Fruit fly (Drosophila melanogaster) whole organism, embryonic: ENCODE measurements around the gene Cpr78E.

Experiments
- BEAF-32 ChIP-seq: fragments of 200-800 bp; sonication (Bioruptor generic); optimal IDR thresholded peaks from 3 replicates; lab custom pipeline; 2017; ENCODE audit warnings: missing biosample characterization, missing genetic modification characterization, mild to moderate bottlenecking, moderate library complexity, missing genetic modification reagents
- CG10565 ChIP-seq: fragments of 200-800 bp; sonication (Bioruptor generic); optimal IDR thresholded peaks from 3 replicates; lab custom pipeline; 2016; ENCODE audit warnings: missing biosample characterization, mild to moderate bottlenecking, missing genetic modification characterization
- CG13287 ChIP-seq: fragments of 200-800 bp; sonication (Bioruptor generic); IDR thresholded peaks from 2 replicates; pipeline ENCODE4 v1.3.6; 2022; ENCODE audit warnings: missing biosample characterization, missing genetic modification characterization; ENCODE audit not compliant: partially characterized antibody
- CG13424 ChIP-seq: fragments of 200-800 bp; sonication (Bioruptor generic); optimal IDR thresholded peaks from 2 replicates; lab custom pipeline; 2019; ENCODE audit warnings: missing biosample characterization, mild to moderate bottlenecking, missing genetic modification characterization, moderate library complexity
- CG13894 ChIP-seq: fragments of 200-800 bp; sonication (Bioruptor generic); optimal IDR thresholded peaks from 3 replicates; lab custom pipeline; 2018; ENCODE audit warnings: missing biosample characterization, mild to moderate bottlenecking, missing genetic modification characterization, moderate library complexity
- CG14860 ChIP-seq: fragments of 200-800 bp; sonication (Bioruptor generic); IDR thresholded peaks from 3 replicates; pipeline ENCODE4 v1.3.6; 2022; ENCODE audit warnings: missing biosample characterization, missing genetic modification characterization; ENCODE audit not compliant: partially characterized antibody
- CG2199 ChIP-seq: fragments of 200-800 bp; sonication (Bioruptor generic); IDR thresholded peaks from 3 replicates; pipeline ENCODE4 v1.3.6; 2022; ENCODE audit warnings: missing biosample characterization, missing genetic modification characterization
- CG2875 ChIP-seq: fragments of 200-800 bp; sonication (Bioruptor generic); optimal IDR thresholded peaks from 2 replicates; lab custom pipeline; 2017; ENCODE audit warnings: missing biosample characterization, mild to moderate bottlenecking, missing genetic modification characterization, missing genetic modification reagents
- CG32767 ChIP-seq: fragments of 200-800 bp; sonication (Bioruptor generic); IDR thresholded peaks from 2 replicates; pipeline ENCODE4 v1.3.6; 2022; ENCODE audit warnings: missing biosample characterization, missing genetic modification characterization
- CG34224 ChIP-seq: fragments of 200-800 bp; sonication (Bioruptor generic); IDR thresholded peaks from 3 replicates; pipeline ENCODE4 v1.3.6; 2022; ENCODE audit warnings: missing biosample characterization, missing genetic modification characterization; ENCODE audit not compliant: partially characterized antibody
- CG34422 ChIP-seq: fragments of 200-800 bp; sonication (Bioruptor generic); IDR thresholded peaks from 3 replicates; pipeline ENCODE4 v1.3.6; 2022; ENCODE audit warnings: missing biosample characterization, missing genetic modification characterization
- CG4617 ChIP-seq: fragments of 200-800 bp; sonication (Bioruptor generic); optimal IDR thresholded peaks from 3 replicates; lab custom pipeline; 2016; ENCODE audit warnings: missing biosample characterization, missing genetic modification characterization, borderline replicate concordance
- CG5953 ChIP-seq: fragments of 200-800 bp; sonication (Bioruptor generic); IDR thresholded peaks from 2 replicates; pipeline ENCODE4 v1.3.6; 2022; ENCODE audit warnings: missing biosample characterization, missing genetic modification characterization
- CG6175 ChIP-seq: fragments of 200-800 bp; sonication (Bioruptor generic); IDR thresholded peaks from 3 replicates; pipeline ENCODE4 v1.3.6; 2022; ENCODE audit warnings: missing biosample characterization, missing genetic modification characterization
- CG6689 ChIP-seq: fragments of 200-800 bp; sonication (Bioruptor generic); IDR thresholded peaks from 2 replicates; pipeline ENCODE4 v1.3.6; 2022; ENCODE audit warnings: missing biosample characterization, missing genetic modification characterization
- CHES-1-like ChIP-seq: fragments of 200-800 bp; sonication (Bioruptor generic); optimal IDR thresholded peaks from 2 replicates; lab custom pipeline; 2016; ENCODE audit warnings: missing biosample characterization, missing genetic modification characterization
- Chrac-16 ChIP-seq: fragments of 200-800 bp; sonication (Bioruptor generic); optimal IDR thresholded peaks from 3 replicates; lab custom pipeline; 2016; ENCODE audit warnings: missing biosample characterization, missing genetic modification characterization
- ERR ChIP-seq: fragments of 200-800 bp; sonication (Bioruptor generic); optimal IDR thresholded peaks from 2 replicates; lab custom pipeline; 2016; ENCODE audit warnings: missing biosample characterization, missing genetic modification characterization
- HLH4C ChIP-seq: fragments of 200-800 bp; sonication (Bioruptor generic); IDR thresholded peaks from 3 replicates; pipeline ENCODE4 v1.3.6; 2022; ENCODE audit warnings: missing biosample characterization, missing genetic modification characterization; ENCODE audit not compliant: partially characterized antibody
- Hr3 ChIP-seq: fragments of 200-800 bp; sonication (Bioruptor generic); optimal IDR thresholded peaks from 3 replicates; lab custom pipeline; 2016; ENCODE audit warnings: missing biosample characterization, missing genetic modification characterization
- MESR4 ChIP-seq: fragments of 200-800 bp; sonication (Bioruptor generic); optimal IDR thresholded peaks from 2 replicates; lab custom pipeline; 2018; ENCODE audit warnings: missing biosample characterization, mild to moderate bottlenecking, missing genetic modification characterization, moderate library complexity
- Mrtf ChIP-seq: fragments of 200-800 bp; sonication (Bioruptor generic); IDR thresholded peaks from 3 replicates; pipeline ENCODE4 v1.3.6; 2022; ENCODE audit warnings: missing biosample characterization, missing genetic modification characterization
- Nf-YB ChIP-seq: fragments of 200-800 bp; sonication (Bioruptor generic); optimal IDR thresholded peaks from 3 replicates; lab custom pipeline; 2019; ENCODE audit warnings: missing biosample characterization, mild to moderate bottlenecking, missing genetic modification characterization, moderate library complexity
- Oaz ChIP-seq: fragments of 200-800 bp; sonication (Bioruptor generic); IDR thresholded peaks from 2 replicates; pipeline ENCODE4 v1.3.6; 2022; ENCODE audit warnings: missing biosample characterization, missing genetic modification characterization
- Opbp ChIP-seq: fragments of 200-800 bp; sonication (Bioruptor generic); IDR thresholded peaks from 3 replicates; pipeline ENCODE4 v1.3.6; 2022; ENCODE audit warnings: missing biosample characterization, missing genetic modification characterization; ENCODE audit not compliant: partially characterized antibody
- Scr ChIP-seq: fragments of 200-800 bp; sonication (Bioruptor generic); IDR thresholded peaks from 2 replicates; pipeline ENCODE4 v1.3.6; 2022; ENCODE audit warnings: missing biosample characterization, missing genetic modification characterization; ENCODE audit not compliant: partially characterized antibody
- Sin3A ChIP-seq: fragments of >200 bp; optimal IDR thresholded peaks from 2 replicates; lab custom pipeline; 2018
- Six4 ChIP-seq: fragments of 200-800 bp; sonication (Bioruptor generic); optimal IDR thresholded peaks from 2 replicates; lab custom pipeline; 2016; ENCODE audit warnings: missing biosample characterization, missing genetic modification characterization
- Spps ChIP-seq: fragments of 200-800 bp; sonication (Bioruptor generic); optimal IDR thresholded peaks from 2 replicates; lab custom pipeline; 2018; ENCODE audit warnings: missing biosample characterization, mild to moderate bottlenecking, missing genetic modification characterization
- Sry-δ ChIP-seq: fragments of 200-800 bp; sonication (Bioruptor generic); optimal IDR thresholded peaks from 2 replicates; lab custom pipeline; 2016; ENCODE audit warnings: missing biosample characterization, missing genetic modification characterization
- bowl ChIP-seq: fragments of 200-800 bp; sonication (Bioruptor generic); IDR thresholded peaks from 2 replicates; pipeline ENCODE4 v1.3.6; 2022; ENCODE audit warnings: missing biosample characterization, missing genetic modification characterization
- caup ChIP-seq: fragments of 200-800 bp; sonication (Bioruptor generic); optimal IDR thresholded peaks from 3 replicates; lab custom pipeline; 2017; ENCODE audit warnings: missing biosample characterization, mild to moderate bottlenecking, missing genetic modification characterization, moderate library complexity; ENCODE audit not compliant: severe bottlenecking
- chinmo ChIP-seq: fragments of 200-800 bp; sonication (Bioruptor generic); IDR thresholded peaks from 4 replicates; pipeline ENCODE4 v1.3.6; 2022; ENCODE audit warnings: missing biosample characterization, missing genetic modification characterization; ENCODE audit not compliant: partially characterized antibody
- ci ChIP-seq: fragments of 200-800 bp; sonication (Bioruptor generic); IDR thresholded peaks from 3 replicates; pipeline ENCODE4 v1.3.6; 2022; ENCODE audit warnings: missing biosample characterization, missing genetic modification characterization
- eyg ChIP-seq: fragments of 200-800 bp; sonication (Bioruptor generic); optimal IDR thresholded peaks from 3 replicates; lab custom pipeline; 2016; ENCODE audit warnings: missing biosample characterization, missing genetic modification characterization
- fd64A ChIP-seq: fragments of 200-800 bp; sonication (Bioruptor generic); optimal IDR thresholded peaks from 3 replicates; lab custom pipeline; 2018; ENCODE audit warnings: missing biosample characterization, mild to moderate bottlenecking, missing genetic modification characterization
- gfzf ChIP-seq: fragments of 200-800 bp; sonication (Bioruptor generic); optimal IDR thresholded peaks from 2 replicates; lab custom pipeline; 2016; ENCODE audit warnings: missing biosample characterization, mild to moderate bottlenecking, missing genetic modification characterization, moderate library complexity
- hbn ChIP-seq: fragments of 200-800 bp; sonication (Bioruptor generic); IDR thresholded peaks from 2 replicates; pipeline ENCODE4 v1.3.6; 2022; ENCODE audit warnings: missing biosample characterization, missing genetic modification characterization; ENCODE audit not compliant: partially characterized antibody
- jigr1 ChIP-seq: fragments of 200-800 bp; sonication (Bioruptor generic); IDR thresholded peaks from 3 replicates; pipeline ENCODE4 v1.3.6; 2022; ENCODE audit warnings: missing biosample characterization, missing genetic modification characterization
- maf-S ChIP-seq: fragments of 200-800 bp; sonication (Bioruptor generic); optimal IDR thresholded peaks from 2 replicates; lab custom pipeline; 2016; ENCODE audit warnings: missing biosample characterization, missing genetic modification characterization
- nerfin-1 ChIP-seq: fragments of 200-800 bp; sonication (Bioruptor generic); optimal IDR thresholded peaks from 3 replicates; lab custom pipeline; 2019; ENCODE audit warnings: missing biosample characterization, mild to moderate bottlenecking, missing genetic modification characterization, moderate library complexity
- nmo ChIP-seq: fragments of 200-800 bp; sonication (Bioruptor generic); optimal IDR thresholded peaks from 2 replicates; lab custom pipeline; 2018; ENCODE audit warnings: missing biosample characterization, mild to moderate bottlenecking, missing genetic modification characterization, moderate library complexity
- org-1 ChIP-seq: fragments of 200-800 bp; sonication (Bioruptor generic); optimal IDR thresholded peaks from 2 replicates; lab custom pipeline; 2017; ENCODE audit warnings: missing biosample characterization, missing genetic modification characterization
- otp ChIP-seq: fragments of 200-800 bp; sonication (Bioruptor generic); IDR thresholded peaks from 3 replicates; pipeline ENCODE4, ENCODE4 v1.3.6; 2022; ENCODE audit warnings: missing biosample characterization, missing genetic modification characterization
- prd ChIP-seq, 3 experiments: fragments of >200 bp in 2 of 3; fragments of 200-800 bp in 1 of 3; sonication (Bioruptor generic) in 1 of 3; optimal IDR thresholded peaks in 2 of 3; IDR thresholded peaks in 1 of 3; 2 replicates in 2 of 3; 3 replicates in 1 of 3; pipeline versions ENCODE4 v1.3.6 to Lab custom; 2017 to 2022; ENCODE audit warnings: missing biosample characterization in 1 of 3, missing genetic modification characterization in 1 of 3
- pzg ChIP-seq: fragments of 200-800 bp; sonication (Bioruptor generic); optimal IDR thresholded peaks from 3 replicates; lab custom pipeline; 2018; ENCODE audit warnings: missing biosample characterization, mild to moderate bottlenecking, missing genetic modification characterization, moderate library complexity
- sim ChIP-seq: fragments of 200-800 bp; sonication (Bioruptor generic); IDR thresholded peaks from 2 replicates; pipeline ENCODE4 v1.3.6; 2022; ENCODE audit warnings: missing biosample characterization, missing genetic modification characterization
- trem ChIP-seq: fragments of 200-800 bp; optimal IDR thresholded peaks from 3 replicates; lab custom pipeline; 2019; ENCODE audit warnings: missing biosample characterization, mild to moderate bottlenecking, missing genetic modification characterization, moderate library complexity
- vfl ChIP-seq: fragments of 200-800 bp; sonication (Bioruptor generic); optimal IDR thresholded peaks from 2 replicates; lab custom pipeline; 2016; ENCODE audit warnings: missing biosample characterization, missing genetic modification characterization

The Cpr78E gene

DNA sequence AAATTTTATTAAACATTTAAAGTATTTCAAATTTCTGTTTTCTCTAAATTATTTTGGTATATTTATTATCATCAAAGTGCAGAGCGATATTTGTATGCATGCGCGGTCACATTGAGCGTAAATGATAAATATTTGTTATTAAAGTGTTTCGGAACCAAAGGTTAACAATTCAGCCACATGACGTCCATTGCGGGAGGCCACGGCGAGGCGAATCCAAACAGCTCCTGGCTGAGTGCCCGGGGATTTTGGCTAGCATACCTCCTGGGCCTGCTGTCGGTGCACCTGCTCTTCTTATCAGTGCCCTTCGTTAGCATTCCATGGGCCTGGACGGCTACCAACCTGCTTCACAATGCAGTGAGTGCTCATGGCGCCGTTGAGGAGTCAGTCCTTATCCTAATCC lies 31.6 kb downstream of the Cpr78E start, which contains the start of gene ORMDL:
Gene ORMDL (plus strand): TSS at position 98 of the 400 bp plus-strand sequence.
- TF ChIP-seq caup (no peak), CG2875 (GFP tag; lab: Kevin White, UChicago) (no peak), CG13894 (tag; lab: Kevin White, UChicago) (no peak), fd64A (GFP tag; lab: Kevin White, UChicago) (no peak), BEAF-32 (GFP tag; lab: Kevin White, UChicago) (peak; percentile 38), sim (GFP tag; lab: Robert Waterston, UW) (no peak), HLH4C (no peak), MESR4 (peak; percentile 70), vfl (GFP tag; lab: Kevin White, UChicago) (no peak), chinmo (GFP tag; lab: Robert Waterston, UW) (no peak), hbn (GFP tag; lab: Robert Waterston, UW) (no peak), Mrtf (GFP tag; lab: Robert Waterston, UW) (no peak), CG4617 (GFP tag; lab: Kevin White, UChicago) (peak; percentile 26), nerfin-1 (tag; lab: Kevin White, UChicago) (no peak), ERR (GFP tag; lab: Kevin White, UChicago) (no peak), Nf-YB (no peak), maf-S (no peak), Oaz (GFP tag; lab: Robert Waterston, UW) (no peak), Opbp (peak; percentile 15; the same call in 1 of the 3 replicates), ci (0 out of 3 replicates have a peak, but pooled peaks have one; percentile 18), Scr (GFP tag; lab: Robert Waterston, UW) (peak; percentile 19; the same call in 1 of the 2 replicates), Sry-δ (no peak), prd (optimal IDR thresholded peaks at IDR 0.05; lab: Kevin White, UChicago) (no peak), prd (GFP tag; IDR thresholded peaks at IDR 0.05; lab: Robert Waterston, UW) (0 out of 3 replicates have a peak, but pooled peaks have one; percentile 35), CG14860 (GFP tag; lab: Robert Waterston, UW) (no peak), bowl (no peak), CG6689 (GFP tag; lab: Robert Waterston, UW) (no peak), CHES-1-like (GFP tag; lab: Kevin White, UChicago) (peak; percentile 23), eyg (GFP tag; lab: Kevin White, UChicago) (no peak), org-1 (no peak), gfzf (GFP tag; lab: Kevin White, UChicago) (peak; percentile 55), Sin3A (lab: Kevin White, UChicago) (peak; percentile 4), trem (tag; lab: Kevin White, UChicago) (no peak), Spps (tag; lab: Kevin White, UChicago) (no peak), CG5953 (0 out of 2 replicates have a peak, but pooled peaks have one; percentile 5), otp (GFP tag; lab: Robert Waterston, UW) (no peak), CG32767 (no peak), CG34422 (peak; percentile 45; the same call in 1 of the 3 replicates), CG34224 (GFP tag; lab: Robert Waterston, UW) (peak; percentile 11; the same call in 1 of the 3 replicates), Chrac-16 (GFP tag; lab: Kevin White, UChicago) (no peak), pzg (GFP tag; lab: Kevin White, UChicago) (peak; percentile 28), nmo (GFP tag; lab: Kevin White, UChicago) (peak; percentile 1), Six4 (GFP tag; lab: Kevin White, UChicago) (no peak), CG13287 (GFP tag; lab: Robert Waterston, UW) (peak; percentile 30; the same call in 1 of the 2 replicates), CG13424 (tag; lab: Kevin White, UChicago) (no peak), CG10565 (GFP tag; lab: Kevin White, UChicago) (no peak), Hr3 (no peak), CG6175 (GFP tag; lab: Robert Waterston, UW) (no peak), jigr1 (GFP tag; lab: Robert Waterston, UW) (no peak), CG2199 (GFP tag; lab: Robert Waterston, UW) (0 out of 3 replicates have a peak, but pooled peaks have one; percentile 24)
